Worm (Caenorhabditis elegans) whole organism, midembryonic: Measurements from ENCODE around the gene sre-29.

ENCODE experiments used
- T22C8.4 ChIP-seq: fragments of 200-800 bp; sonication (Bioruptor generic); IDR thresholded peaks from 2 replicates; pipeline ENCODE4 v1.3.6; 2022; ENCODE audit warnings: missing genetic modification characterization, missing compliant biosample characterization
- cog-1 ChIP-seq: sonication (generic microtip); optimal IDR thresholded peaks from 2 replicates; lab custom pipeline; 2016; ENCODE audit warnings: missing genetic modification characterization, missing compliant biosample characterization
- flt-1 ChIP-seq: fragments of 200-800 bp; sonication (Bioruptor generic); IDR thresholded peaks from 2 replicates; pipeline ENCODE4 v1.3.6; 2022; ENCODE audit warnings: missing genetic modification characterization, missing compliant biosample characterization
- klf-2 ChIP-seq: fragments of 200-800 bp; sonication (Bioruptor generic); conservative IDR thresholded peaks from 2 replicates; pipeline ENCODE4 v1.3.6; 2022; ENCODE audit warnings: missing genetic modification reagents, missing genetic modification characterization, missing compliant biosample characterization
- med-1 ChIP-seq: sonication (generic microtip); optimal IDR thresholded peaks from 2 replicates; lab custom pipeline; 2017; ENCODE audit warnings: missing genetic modification characterization, mild to moderate bottlenecking, missing compliant biosample characterization, antibody characterized with exemption, missing genetic modification reagents; ENCODE audit not compliant: insufficient read depth
- ref-1 ChIP-seq: fragments of 200-800 bp; sonication (Bioruptor generic); conservative IDR thresholded peaks from 2 replicates; pipeline ENCODE4 v1.3.6; 2022; ENCODE audit warnings: missing genetic modification reagents, missing genetic modification characterization, missing compliant biosample characterization
- tab-1 ChIP-seq: fragments of 200-800 bp; sonication (Bioruptor generic); IDR thresholded peaks from 2 replicates; pipeline ENCODE4 v1.3.6; 2022; ENCODE audit warnings: missing genetic modification characterization, missing compliant biosample characterization
- ztf-23 ChIP-seq: fragments of 200-800 bp; sonication (Bioruptor generic); IDR thresholded peaks from 2 replicates; pipeline ENCODE4 v1.3.6; 2022; ENCODE audit warnings: missing genetic modification reagents, missing genetic modification characterization, missing compliant biosample characterization

sre-29 gene

ce11 chrII:12352115-12352514 is 49.6 kb downstream of the sre-29 start, which contains the start of gene ras-1:
TSS of gene ras-1 (minus strand) at chrII:12352243.
- TF ChIP-seq T22C8.4 (GFP tag; lab: Robert Waterston, UW), result no peak
- TF ChIP-seq cog-1 (tag; lab: Kevin White, UChicago), result no peak
- no peak for TF ChIP-seq flt-1
- TF ChIP-seq klf-2 (GFP tag; lab: Robert Waterston, UW), result no peak
- no peak for TF ChIP-seq med-1 (GFP tag; lab: Kevin White, UChicago)
- TF ChIP-seq ref-1 (GFP tag; lab: Robert Waterston, UW), result no peak

ce11 chrII:12350737-12351275 is 50.9 kb downstream of the sre-29 start:
- TF ChIP-seq tab-1 (GFP tag; lab: Robert Waterston, UW), result peak; percentile 60; the same call in 1 of the 2 replicates
- no peak for TF ChIP-seq klf-2 (GFP tag; lab: Robert Waterston, UW)

ce11 chrII:12349866-12350265 is 51.8 kb downstream of the sre-29 start:
- TF ChIP-seq flt-1, result no peak
- no peak for TF ChIP-seq ztf-23
- TF ChIP-seq tab-1 (GFP tag; lab: Robert Waterston, UW), result no peak
- TF ChIP-seq med-1 (GFP tag; lab: Kevin White, UChicago), result no peak
